Worm (Caenorhabditis elegans) whole organism, young adult: ENCODE data around the gene upb-1.

Source experiments
- Y56A3A.18 ChIP-seq: fragments of 200-800 bp; sonication (Bioruptor generic); IDR thresholded peaks from 2 replicates; pipeline ENCODE4 v1.3.6; 2022; ENCODE audit warnings: missing genetic modification reagents, missing genetic modification characterization, missing compliant biosample characterization
- aptf-2 ChIP-seq: fragments of 200-800 bp; sonication (Bioruptor generic); conservative IDR thresholded peaks from 2 replicates; pipeline ENCODE4 v1.3.6; 2022; ENCODE audit warnings: missing genetic modification reagents, missing genetic modification characterization, missing compliant biosample characterization
- mel-28 ChIP-seq: sonication (generic microtip); optimal IDR thresholded peaks from 2 replicates; lab custom pipeline; 2016; ENCODE audit warnings: borderline replicate concordance, mild to moderate bottlenecking, missing genetic modification characterization, missing compliant biosample characterization
- nhr-27 ChIP-seq: fragments of 200-800 bp; sonication (Bioruptor generic); optimal IDR thresholded peaks from 2 replicates; lab custom pipeline; 2018; ENCODE audit warnings: mild to moderate bottlenecking, missing genetic modification characterization, moderate library complexity, missing compliant biosample characterization
- rcor-1 ChIP-seq: fragments of 200-800 bp; sonication (Bioruptor generic); IDR thresholded peaks from 2 replicates; pipeline ENCODE4 v1.3.6; 2022; ENCODE audit warnings: missing genetic modification reagents, missing genetic modification characterization, missing compliant biosample characterization
- rec-8 ChIP-seq, 2 experiments: sonication (generic microtip); optimal IDR thresholded peaks; 2 replicates each; lab custom pipeline; 2016; ENCODE audit warnings: mild to moderate bottlenecking in 2 of 2, missing genetic modification characterization in 2 of 2, missing genetic modification reagents in 2 of 2, missing genotype in 2 of 2, missing biosample characterization in 1 of 2, missing compliant biosample characterization in 1 of 2, moderate library complexity in 1 of 2
- unc-62 ChIP-seq: fragments of 150-350 bp; optimal IDR thresholded peaks from 2 replicates; lab custom pipeline; 2014; ENCODE audit warnings: missing biosample characterization, missing genetic modification reagents, missing genetic modification characterization
- zim-3 ChIP-seq: sonication (generic microtip); optimal IDR thresholded peaks from 2 replicates; lab custom pipeline; 2017; ENCODE audit warnings: mild to moderate bottlenecking, missing genetic modification characterization, moderate library complexity, missing compliant biosample characterization

DNA sequence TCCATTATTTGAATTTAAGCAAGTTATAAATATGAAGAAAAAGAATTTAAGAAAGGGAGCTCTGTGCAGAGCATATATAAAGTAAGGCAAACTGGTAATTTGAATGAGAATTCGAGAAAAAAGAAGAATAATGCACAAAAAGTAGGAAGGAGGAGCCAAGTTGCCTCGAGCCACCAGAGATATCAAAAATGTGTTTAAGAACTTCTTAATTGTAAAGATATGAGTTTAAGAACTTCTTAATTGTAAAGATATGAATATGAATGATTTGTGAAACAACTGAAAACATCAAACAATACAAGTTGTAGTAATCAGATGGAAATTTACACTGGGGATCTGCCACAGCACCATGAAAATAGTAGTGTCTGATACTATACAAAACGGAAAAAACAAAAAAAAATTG lies 3.0 kb downstream of the upb-1 start, which contains the start of gene F13H8.6:
- TF ChIP-seq rcor-1 (GFP tag; lab: Robert Waterston, UW) (no peak), aptf-2 (GFP tag; lab: Robert Waterston, UW) (no peak), unc-62 (GFP tag; lab: Kevin White, UChicago) (no peak), nhr-27 (no peak), mel-28 (tag; lab: Kevin White, UChicago) (no peak), Y56A3A.18 (GFP tag; lab: Robert Waterston, UW) (no peak), rec-8 (tag; optimal IDR thresholded peaks at IDR 0.05; lab: Kevin White, UChicago) (no peak), zim-3 (no peak)
